Worm (Caenorhabditis elegans) whole organism, L1 larva: Measurements from ENCODE around the gene C25A8.1.

ENCODE experiments used
- C04F5.9 ChIP-seq: sonication (generic microtip); optimal IDR thresholded peaks from 2 replicates; lab custom pipeline; 2016; ENCODE audit warnings: missing genetic modification characterization, missing compliant biosample characterization
- C34B4.2 ChIP-seq: sonication (generic microtip); optimal IDR thresholded peaks from 2 replicates; lab custom pipeline; 2017; ENCODE audit warnings: mild to moderate bottlenecking, missing genetic modification characterization, missing compliant biosample characterization
- ama-1 ChIP-seq: fragments of 150-350 bp; optimal IDR thresholded peaks from 2 replicates; lab custom pipeline; 2014
- ceh-63 ChIP-seq: fragments of 200-800 bp; sonication (Bioruptor generic); optimal IDR thresholded peaks from 2 replicates; lab custom pipeline; 2018; ENCODE audit warnings: mild to moderate bottlenecking, missing genetic modification characterization, missing compliant biosample characterization
- ceh-8 ChIP-seq: fragments of 200-800 bp; sonication (Bioruptor generic); optimal IDR thresholded peaks from 2 replicates; lab custom pipeline; 2018; ENCODE audit warnings: mild to moderate bottlenecking, missing genetic modification characterization, moderate library complexity, missing compliant biosample characterization
- ceh-88 ChIP-seq: fragments of 200-800 bp; sonication (Bioruptor generic); IDR thresholded peaks from 2 replicates; pipeline ENCODE4 v1.3.6; 2022; ENCODE audit warnings: missing genetic modification characterization, missing compliant biosample characterization
- ceh-90 ChIP-seq: sonication (generic microtip); optimal IDR thresholded peaks from 2 replicates; lab custom pipeline; 2016; ENCODE audit warnings: missing genetic modification characterization, missing compliant biosample characterization
- efl-1 ChIP-seq, 4 experiments: fragments of 150-350 bp; optimal IDR thresholded peaks in 3 of 4; peaks in 1 of 4; 1 replicate in 1 of 4; 2 replicates in 3 of 4; lab custom pipeline; 2014; ENCODE audit warnings: missing biosample characterization in 2 of 4, missing genetic modification characterization in 2 of 4, missing genetic modification reagents in 2 of 4
- efl-3 ChIP-seq: fragments of 200-800 bp; sonication (Bioruptor generic); optimal IDR thresholded peaks from 2 replicates; lab custom pipeline; 2018; ENCODE audit warnings: mild to moderate bottlenecking, missing genetic modification characterization, missing compliant biosample characterization
- egl-27 ChIP-seq, 2 experiments: fragments of 150-350 bp in 1 of 2; sonication (generic microtip); optimal IDR thresholded peaks; 3 replicates each; lab custom pipeline; 2017 to 2018; ENCODE audit warnings: missing biosample characterization in 2 of 2, missing genetic modification characterization in 2 of 2, missing genetic modification reagents in 2 of 2
- elt-2 ChIP-seq: sonication (generic microtip); optimal IDR thresholded peaks from 2 replicates; lab custom pipeline; 2016; ENCODE audit warnings: missing genetic modification characterization, mild to moderate bottlenecking, inconsistent platforms, missing compliant biosample characterization, missing genetic modification reagents
- elt-3 ChIP-seq, 6 experiments: fragments of 150-350 bp in 1 of 6; sonication (generic microtip); optimal IDR thresholded peaks; 2 replicates each; lab custom pipeline; 2017 to 2018; ENCODE audit warnings: missing biosample characterization in 6 of 6, missing genetic modification characterization in 6 of 6, inconsistent platforms in 1 of 6
- irx-1 ChIP-seq: sonication (generic microtip); optimal IDR thresholded peaks from 2 replicates; lab custom pipeline; 2016; ENCODE audit warnings: missing genetic modification characterization, missing compliant biosample characterization
- lin-14 ChIP-seq: fragments of 200-800 bp; sonication (Bioruptor generic); optimal IDR thresholded peaks from 2 replicates; lab custom pipeline; 2018; ENCODE audit warnings: mild to moderate bottlenecking, missing genetic modification characterization, moderate library complexity, missing compliant biosample characterization
- lin-35 ChIP-seq, 2 experiments: fragments of 150-350 bp; optimal IDR thresholded peaks; 2 replicates each; lab custom pipeline; 2014; ENCODE audit warnings: missing biosample characterization in 2 of 2, missing genetic modification characterization in 2 of 2, missing genetic modification reagents in 2 of 2
- lsy-2 ChIP-seq, 2 experiments: fragments of 150-350 bp; optimal IDR thresholded peaks; 2 replicates each; lab custom pipeline; 2014; ENCODE audit warnings: missing biosample characterization in 2 of 2, missing genetic modification characterization in 2 of 2
- mdl-1 ChIP-seq, 2 experiments: fragments of 150-350 bp; optimal IDR thresholded peaks; 2 replicates each; lab custom pipeline; 2014 to 2017; ENCODE audit warnings: missing biosample characterization in 2 of 2, missing genetic modification characterization in 2 of 2, inconsistent platforms in 1 of 2
- mef-2 ChIP-seq: fragments of 150-350 bp; optimal IDR thresholded peaks from 2 replicates; lab custom pipeline; 2014; ENCODE audit warnings: missing biosample characterization, missing genetic modification characterization
- mep-1 ChIP-seq: fragments of 150-350 bp; optimal IDR thresholded peaks from 2 replicates; lab custom pipeline; 2014; ENCODE audit warnings: missing biosample characterization, missing genetic modification characterization
- nhr-11 ChIP-seq: fragments of 150-350 bp; optimal IDR thresholded peaks from 2 replicates; lab custom pipeline; 2014; ENCODE audit warnings: missing biosample characterization, missing genetic modification characterization
- nhr-12 ChIP-seq: sonication (generic microtip); optimal IDR thresholded peaks from 2 replicates; lab custom pipeline; 2017; ENCODE audit warnings: missing biosample characterization, missing genetic modification characterization
- nhr-19 ChIP-seq: fragments of 200-800 bp; sonication (Bioruptor generic); conservative IDR thresholded peaks from 2 replicates; pipeline ENCODE4 v1.3.6; 2022; ENCODE audit warnings: missing genetic modification characterization, missing compliant biosample characterization
- nhr-20 ChIP-seq: sonication (generic microtip); optimal IDR thresholded peaks from 2 replicates; lab custom pipeline; 2016; ENCODE audit warnings: mild to moderate bottlenecking, missing genetic modification characterization, missing compliant biosample characterization
- nhr-71 ChIP-seq: sonication (generic microtip); optimal IDR thresholded peaks from 2 replicates; lab custom pipeline; 2016; ENCODE audit warnings: mild to moderate bottlenecking, missing genetic modification characterization, moderate library complexity, missing compliant biosample characterization
- pqm-1 ChIP-seq: sonication (generic microtip); optimal IDR thresholded peaks from 3 replicates; lab custom pipeline; 2017; ENCODE audit warnings: missing biosample characterization, missing genetic modification characterization
- rnt-1 ChIP-seq: sonication (generic microtip); optimal IDR thresholded peaks from 2 replicates; lab custom pipeline; 2016; ENCODE audit warnings: mild to moderate bottlenecking, missing genetic modification characterization, moderate library complexity, missing compliant biosample characterization
- snu-23 ChIP-seq: sonication (generic microtip); optimal IDR thresholded peaks from 2 replicates; lab custom pipeline; 2016; ENCODE audit warnings: missing genetic modification characterization, missing compliant biosample characterization
- unc-130 ChIP-seq: fragments of 150-350 bp; optimal IDR thresholded peaks from 2 replicates; lab custom pipeline; 2017; ENCODE audit warnings: missing biosample characterization, missing genetic modification characterization, inconsistent platforms
- unc-86 ChIP-seq: sonication (generic microtip); optimal IDR thresholded peaks from 2 replicates; lab custom pipeline; 2016; ENCODE audit warnings: missing genetic modification characterization, missing compliant biosample characterization
- vab-15 ChIP-seq: sonication (generic microtip); optimal IDR thresholded peaks from 2 replicates; lab custom pipeline; 2017; ENCODE audit warnings: missing genotype, mild to moderate bottlenecking, missing genetic modification characterization, missing compliant biosample characterization
- xbp-1 ChIP-seq: sonication (generic microtip); optimal IDR thresholded peaks from 2 replicates; lab custom pipeline; 2016; ENCODE audit warnings: missing genetic modification characterization, missing compliant biosample characterization
- zag-1 ChIP-seq: fragments of 150-350 bp; optimal IDR thresholded peaks from 2 replicates; lab custom pipeline; 2014; ENCODE audit warnings: missing biosample characterization, missing genetic modification characterization
- zip-4 ChIP-seq: fragments of 200-800 bp; sonication (Bioruptor generic); optimal IDR thresholded peaks from 2 replicates; lab custom pipeline; 2018; ENCODE audit warnings: mild to moderate bottlenecking, missing genetic modification characterization, moderate library complexity, missing compliant biosample characterization
- ztf-11 ChIP-seq, 2 experiments: sonication (generic microtip); optimal IDR thresholded peaks; 2 replicates each; lab custom pipeline; 2016 to 2017; ENCODE audit warnings: missing genetic modification characterization in 2 of 2, missing biosample characterization in 1 of 2, missing compliant biosample characterization in 1 of 2
- ztf-4 ChIP-seq: fragments of 150-350 bp; optimal IDR thresholded peaks from 2 replicates; lab custom pipeline; 2014; ENCODE audit warnings: missing biosample characterization, missing genetic modification characterization

Gene C25A8.1

ce11 chrIV:7023004-7023403 is 12.1 kb downstream of the C25A8.1 start (continued):
- TF ChIP-seq elt-3 (tag; optimal IDR thresholded peaks at IDR 0.05; lab: Kevin White, UChicago), result peak in 2 of 6 experiments; percentile 39 to 51
- TF ChIP-seq unc-86 (tag; lab: Kevin White, UChicago), result peak; percentile 95
- no peak for TF ChIP-seq vab-15
- peak; percentile 46 for TF ChIP-seq unc-130 (tag; lab: Kevin White, UChicago)
- TF ChIP-seq C04F5.9, result no peak
- TF ChIP-seq ztf-11 (tag; optimal IDR thresholded peaks at IDR 0.05; lab: Kevin White, UChicago), result peak in 1 of 2 experiments; percentile 89
- TF ChIP-seq lsy-2 (tag; optimal IDR thresholded peaks at IDR 0.05; lab: Kevin White, UChicago), result peak; percentile 72 to 81

ce11 chrIV:7023858-7024257 is 12.9 kb downstream of the C25A8.1 start, which contains the start of gene adah-1:
Gene adah-1 (plus strand): TSS chrIV:7024211.
- peak; percentile 59 for TF ChIP-seq lin-14 (GFP tag; lab: Kevin White, UChicago)
- peak; percentile 22; the same call in 1 of the 2 replicates for TF ChIP-seq nhr-19 (GFP tag; lab: Robert Waterston, UW)
- no peak for TF ChIP-seq egl-27 (tag; optimal IDR thresholded peaks at IDR 0.05; lab: Kevin White, UChicago)
- no peak for TF ChIP-seq nhr-12 (tag; lab: Kevin White, UChicago)
- no peak for TF ChIP-seq unc-86 (tag; lab: Kevin White, UChicago)
- TF ChIP-seq nhr-71 (tag; lab: Kevin White, UChicago), result peak; percentile 68
- TF ChIP-seq mep-1, result peak; percentile 27
- peak; percentile 22 to 26 for TF ChIP-seq lsy-2 (tag; optimal IDR thresholded peaks at IDR 0.05; lab: Kevin White, UChicago)
- peak in 1 of 6 experiments; percentile 56 for TF ChIP-seq elt-3 (tag; optimal IDR thresholded peaks at IDR 0.05; lab: Kevin White, UChicago)
- no peak for TF ChIP-seq C34B4.2
- TF ChIP-seq efl-1 (optimal IDR thresholded peaks at IDR 0.05; lab: Kevin White, UChicago), result peak in 1 of 2 experiments; percentile 11
- peak in 1 of 2 experiments; percentile 65 for TF ChIP-seq efl-1 (GFP tag; optimal IDR thresholded peaks at IDR 0.05 in 1 of 2; lab: Kevin White, UChicago)
- TF ChIP-seq ceh-8 (GFP tag; lab: Kevin White, UChicago), result no peak
- peak; percentile 31 for TF ChIP-seq rnt-1 (tag; lab: Kevin White, UChicago)
- TF ChIP-seq nhr-20 (tag; lab: Kevin White, UChicago), result peak; percentile 34
- peak; percentile 45 for TF ChIP-seq snu-23

ce11 chrIV:7024829-7025228 is 13.9 kb downstream of the C25A8.1 start:
- TF ChIP-seq C34B4.2 (no peak), ama-1 (lab: Kevin White, UChicago) (no peak), nhr-11 (tag; lab: Kevin White, UChicago) (no peak), mef-2 (tag; lab: Kevin White, UChicago) (no peak), ceh-63 (GFP tag; lab: Kevin White, UChicago) (no peak), irx-1 (no peak), mdl-1 (tag; optimal IDR thresholded peaks at IDR 0.05; lab: Kevin White, UChicago) (no peak), zag-1 (tag; lab: Kevin White, UChicago) (no peak), zip-4 (GFP tag; lab: Kevin White, UChicago) (no peak), ceh-90 (tag; lab: Kevin White, UChicago) (no peak), nhr-12 (tag; lab: Kevin White, UChicago) (no peak), ceh-88 (GFP tag; lab: Robert Waterston, UW) (no peak)

DNA sequence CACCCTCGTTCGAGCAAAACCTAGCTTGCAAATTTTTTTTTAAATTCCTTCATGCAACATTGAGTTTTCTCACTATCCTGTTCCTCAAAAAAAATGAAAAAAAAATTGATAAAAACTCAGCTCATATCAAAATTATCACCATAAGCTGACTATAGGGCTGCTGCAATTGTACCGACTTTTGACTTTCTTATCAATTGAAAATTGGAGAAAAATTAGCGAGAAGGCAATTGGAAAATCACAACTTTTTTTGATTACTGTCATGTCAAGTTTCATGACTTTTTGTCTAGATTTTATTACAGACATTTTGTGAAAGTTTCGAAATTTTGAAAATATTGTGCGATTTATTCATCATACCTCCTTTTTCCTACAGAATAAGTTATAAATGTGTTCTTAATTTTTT is 14.9 kb downstream of the C25A8.1 start:
- TF ChIP-seq efl-1 (optimal IDR thresholded peaks at IDR 0.05; lab: Kevin White, UChicago) (no peak), efl-1 (GFP tag; optimal IDR thresholded peaks at IDR 0.05 in 1 of 2; lab: Kevin White, UChicago) (peak in 1 of 2 experiments; percentile 71), xbp-1 (no peak), lin-35 (GFP tag; optimal IDR thresholded peaks at IDR 0.05; lab: Kevin White, UChicago) (peak in 1 of 2 experiments; percentile 37), pqm-1 (tag; lab: Kevin White, UChicago) (no peak), elt-2 (peak; percentile 77), ztf-4 (tag; lab: Kevin White, UChicago) (no peak)

ce11 chrIV:7031019-7031418 is 20.1 kb downstream of the C25A8.1 start:
- TF ChIP-seq efl-3 (GFP tag; lab: Kevin White, UChicago) (no peak), efl-1 (optimal IDR thresholded peaks at IDR 0.05; lab: Kevin White, UChicago) (peak in 1 of 2 experiments; percentile 22), efl-1 (GFP tag; optimal IDR thresholded peaks at IDR 0.05 in 1 of 2; lab: Kevin White, UChicago) (peak in 1 of 2 experiments; percentile 79)
